Fruit fly (Drosophila melanogaster): ENCODE results near the gene CG42564.

The CG42564 gene

DNA sequence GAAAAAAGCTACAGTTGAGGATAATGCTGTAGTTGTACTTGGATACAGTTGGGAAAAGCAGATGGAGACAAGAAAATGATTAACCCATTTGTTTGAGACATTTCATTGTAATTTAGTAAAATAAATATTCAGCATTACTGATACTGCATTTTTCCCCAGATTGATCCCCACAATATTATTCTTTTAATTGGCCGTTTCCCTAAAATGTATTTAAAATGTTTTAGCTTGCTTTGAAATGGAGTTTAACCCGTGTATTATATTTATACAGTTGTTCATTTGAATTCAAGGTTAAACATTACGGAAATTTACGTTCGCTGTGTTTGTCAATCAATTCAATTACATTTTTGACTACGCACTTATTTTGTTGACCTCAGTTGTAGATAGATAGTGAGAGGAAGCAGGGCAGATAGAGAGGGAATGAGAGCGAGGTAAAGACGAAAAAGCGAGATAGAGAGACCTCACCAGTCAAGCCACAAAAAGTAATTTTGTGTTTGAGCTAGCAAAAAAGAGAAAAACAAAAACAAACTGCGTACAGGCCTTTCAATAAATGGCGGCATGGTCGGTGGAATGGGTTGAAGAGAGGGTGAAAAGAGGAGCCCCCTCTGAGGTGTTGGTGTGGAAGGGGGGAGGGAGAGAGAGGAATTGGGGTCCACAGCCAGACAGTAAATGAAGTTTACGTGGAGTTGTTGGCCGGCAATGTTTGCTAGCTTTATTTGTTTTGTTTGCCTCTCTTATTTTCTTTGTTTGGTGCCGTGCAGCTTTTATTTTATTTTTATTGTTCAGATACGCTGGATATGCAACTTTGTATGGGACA lies 36.3 kb downstream of the CG42564 start (continued):
- TF ChIP-seq bsh (GFP tag; optimal IDR thresholded peaks at IDR 0.05) (peak; percentile 51 to 84), CG13424 (tag; optimal IDR thresholded peaks at IDR 0.05) (peak; percentile 92), Hand (GFP tag; optimal IDR thresholded peaks at IDR 0.05) (peak; percentile 88), jumu (GFP tag; optimal IDR thresholded peaks at IDR 0.05) (peak; percentile 68), sim (GFP tag; IDR thresholded peaks at IDR 0.05) (peak; percentile 42; the same call in 1 of the 2 replicates), so (GFP tag; IDR thresholded peaks at IDR 0.05) (peak; percentile 74; the same call in 2 of the 3 replicates), CG1603 (tag; optimal IDR thresholded peaks at IDR 0.05) (peak; percentile 80), Rfx (GFP tag; IDR thresholded peaks at IDR 0.05) (peak; percentile 63), CG5953 (GFP tag; IDR thresholded peaks at IDR 0.05) (peak; percentile 30; the same call in 1 of the 2 replicates), Adf1 (GFP tag; IDR thresholded peaks at IDR 0.05) (peak; percentile 48), dysf (GFP tag; IDR thresholded peaks at IDR 0.05) (peak; percentile 83), Hr3 (GFP tag; optimal IDR thresholded peaks at IDR 0.05) (peak; percentile 86), Taf1 (GFP tag; IDR thresholded peaks at IDR 0.05) (no peak), Poxn (GFP tag; IDR thresholded peaks at IDR 0.05) (no peak), esg (GFP tag; conservative IDR thresholded peaks at IDR 0.05) (peak; percentile 64), CG18262 (tag; optimal IDR thresholded peaks at IDR 0.05) (peak; percentile 96), CG10979 (tag; optimal IDR thresholded peaks at IDR 0.05) (peak; percentile 89), croc (GFP tag; conservative IDR thresholded peaks at IDR 0.05) (peak; percentile 64), pan (optimal IDR thresholded peaks at IDR 0.05) (no peak), pan (GFP tag; optimal IDR thresholded peaks at IDR 0.05 in 1 of 2, IDR thresholded peaks at IDR 0.05 in 1 of 2) (peak in 1 of 2 experiments; percentile 79), CG8944 (GFP tag; optimal IDR thresholded peaks at IDR 0.05) (peak; percentile 49), CG7987 (GFP tag; optimal IDR thresholded peaks at IDR 0.05) (peak; percentile 51), CG2875 (GFP tag; optimal IDR thresholded peaks at IDR 0.05) (peak; percentile 69), chif (GFP tag; optimal IDR thresholded peaks at IDR 0.05) (peak; percentile 78 to 83), Blimp-1 (GFP tag; optimal IDR thresholded peaks at IDR 0.05) (peak; percentile 78), Gug (GFP tag; IDR thresholded peaks at IDR 0.05) (no peak; the same call in 2 of the 4 replicates), al (GFP tag; IDR thresholded peaks at IDR 0.05) (no peak; the same call in 1 of the 2 replicates), CG7271 (tag; optimal IDR thresholded peaks at IDR 0.05) (peak; percentile 42), Lhr (GFP tag; optimal IDR thresholded peaks at IDR 0.05) (peak; percentile 76), repo (GFP tag; optimal IDR thresholded peaks at IDR 0.05) (peak; percentile 70), zen2 (GFP tag; IDR thresholded peaks at IDR 0.05; ENCODE audit: partially characterized antibody) (no peak), HmgZ (tag; optimal IDR thresholded peaks at IDR 0.05) (peak; percentile 85), CG7928 (GFP tag; optimal IDR thresholded peaks at IDR 0.05) (peak; percentile 68), CG17829 (tag; optimal IDR thresholded peaks at IDR 0.05) (peak; percentile 88), Oli (tag; optimal IDR thresholded peaks at IDR 0.05) (peak; percentile 95), ab (GFP tag; optimal IDR thresholded peaks at IDR 0.05) (no peak), CG11247 (GFP tag; IDR thresholded peaks at IDR 0.05) (peak; percentile 48), en (GFP tag; optimal IDR thresholded peaks at IDR 0.05) (peak; percentile 65), Hr51 (GFP tag; optimal IDR thresholded peaks at IDR 0.05) (peak; percentile 31 to 93), gsb-n (tag; optimal IDR thresholded peaks at IDR 0.05) (peak; percentile 81), CG10431 (GFP tag; optimal IDR thresholded peaks at IDR 0.05) (peak; percentile 49), D19A (tag; optimal IDR thresholded peaks at IDR 0.05) (peak; percentile 88), shn (GFP tag; optimal IDR thresholded peaks at IDR 0.05) (peak; percentile 78), CG11696 (GFP tag; IDR thresholded peaks at IDR 0.05) (peak; percentile 96), CG2129 (GFP tag; IDR thresholded peaks at IDR 0.05; ENCODE audit: partially characterized antibody) (no peak), CG9727 (GFP tag; optimal IDR thresholded peaks at IDR 0.05) (peak; percentile 89), rib (GFP tag; IDR thresholded peaks at IDR 0.05) (no peak), danr (GFP tag; IDR thresholded peaks at IDR 0.05) (peak; percentile 18; the same call in 1 of the 2 replicates)

All from whole organism, embryonic.